Worm (Caenorhabditis elegans) whole organism, midembryonic: ENCODE data around the gene Y69A2AR.22.
A peak's percentile ranks its signal among the peaks of the same experiment; 100 is the strongest.
"Not testable (repeated sequence)": the region's sequence is repeated elsewhere in the genome, so short reads cannot be mapped to it uniquely, and the experiment has no call there.

Experiments
- T22C8.4 ChIP-seq: fragments of 200-800 bp; sonication (Bioruptor generic); IDR thresholded peaks from 2 replicates; pipeline ENCODE4 v1.3.6; 2022; ENCODE audit warnings: missing genetic modification characterization, missing compliant biosample characterization
- cog-1 ChIP-seq: sonication (generic microtip); optimal IDR thresholded peaks from 2 replicates; lab custom pipeline; 2016; ENCODE audit warnings: missing genetic modification characterization, missing compliant biosample characterization
- flt-1 ChIP-seq: fragments of 200-800 bp; sonication (Bioruptor generic); IDR thresholded peaks from 2 replicates; pipeline ENCODE4 v1.3.6; 2022; ENCODE audit warnings: missing genetic modification characterization, missing compliant biosample characterization
- klf-2 ChIP-seq: fragments of 200-800 bp; sonication (Bioruptor generic); conservative IDR thresholded peaks from 2 replicates; pipeline ENCODE4 v1.3.6; 2022; ENCODE audit warnings: missing genetic modification reagents, missing genetic modification characterization, missing compliant biosample characterization
- ref-1 ChIP-seq: fragments of 200-800 bp; sonication (Bioruptor generic); conservative IDR thresholded peaks from 2 replicates; pipeline ENCODE4 v1.3.6; 2022; ENCODE audit warnings: missing genetic modification reagents, missing genetic modification characterization, missing compliant biosample characterization
- ztf-23 ChIP-seq: fragments of 200-800 bp; sonication (Bioruptor generic); IDR thresholded peaks from 2 replicates; pipeline ENCODE4 v1.3.6; 2022; ENCODE audit warnings: missing genetic modification reagents, missing genetic modification characterization, missing compliant biosample characterization

ce11 chrIV:2528741-2529140 is 21.0 kb upstream of the Y69A2AR.22 start:
- not testable (repeated sequence) for TF ChIP-seq ztf-23 (GFP tag; lab: Robert Waterston, UW); ref-1 (GFP tag; lab: Robert Waterston, UW); flt-1; cog-1 (tag; lab: Kevin White, UChicago); klf-2 (GFP tag; lab: Robert Waterston, UW)
- TF ChIP-seq T22C8.4 (GFP tag; lab: Robert Waterston, UW), result peak; percentile 26; the same call in 1 of the 2 replicates
